Fruit fly (Drosophila melanogaster) whole organism, embryonic: ENCODE results near the gene sloth1.
A peak's percentile ranks its signal among the peaks of the same experiment; 100 is the strongest.

Experiments
- ATbp ChIP-seq: fragments of 200-800 bp; sonication (Bioruptor generic); optimal IDR thresholded peaks from 2 replicates; lab custom pipeline; 2017; ENCODE audit warnings: missing biosample characterization, mild to moderate bottlenecking, missing genetic modification characterization, missing genetic modification reagents
- CG10431 ChIP-seq: fragments of 200-800 bp; sonication (Bioruptor generic); optimal IDR thresholded peaks from 3 replicates; lab custom pipeline; 2018; ENCODE audit warnings: missing biosample characterization, mild to moderate bottlenecking, missing genetic modification characterization
- CG11504 ChIP-seq: fragments of 200-800 bp; sonication (Bioruptor generic); optimal IDR thresholded peaks from 3 replicates; lab custom pipeline; 2019; ENCODE audit warnings: missing biosample characterization, mild to moderate bottlenecking, missing genetic modification characterization, moderate library complexity
- CG11696 ChIP-seq: fragments of 200-800 bp; sonication (Bioruptor generic); IDR thresholded peaks from 2 replicates; pipeline ENCODE4 v1.3.6; 2022; ENCODE audit warnings: missing biosample characterization, missing genetic modification characterization
- CG12236 ChIP-seq: fragments of 200-800 bp; sonication (Bioruptor generic); optimal IDR thresholded peaks from 2 replicates; lab custom pipeline; 2016; ENCODE audit warnings: missing biosample characterization, missing genetic modification characterization
- CG12391 ChIP-seq: fragments of 200-800 bp; sonication (Bioruptor generic); optimal IDR thresholded peaks from 3 replicates; lab custom pipeline; 2018; ENCODE audit warnings: missing biosample characterization, mild to moderate bottlenecking, missing genetic modification characterization, moderate library complexity
- CG12659 ChIP-seq: fragments of 200-800 bp; sonication (Bioruptor generic); optimal IDR thresholded peaks from 3 replicates; lab custom pipeline; 2017; ENCODE audit warnings: mild to moderate bottlenecking, missing biosample characterization, missing genetic modification reagents, missing genetic modification characterization
- CG13624 ChIP-seq: fragments of 200-800 bp; sonication (Bioruptor generic); optimal IDR thresholded peaks from 2 replicates; lab custom pipeline; 2016; ENCODE audit warnings: missing biosample characterization, missing genetic modification characterization
- CG14965 ChIP-seq: fragments of 200-800 bp; sonication (Bioruptor generic); optimal IDR thresholded peaks from 2 replicates; lab custom pipeline; 2016; ENCODE audit warnings: missing biosample characterization, missing genetic modification characterization, borderline replicate concordance
- CG1529 ChIP-seq: fragments of 200-800 bp; sonication (Bioruptor generic); optimal IDR thresholded peaks from 3 replicates; lab custom pipeline; 2018; ENCODE audit warnings: missing biosample characterization, missing genetic modification characterization
- CG15479 ChIP-seq: fragments of 200-800 bp; sonication (Bioruptor generic); optimal IDR thresholded peaks from 3 replicates; lab custom pipeline; 2019; ENCODE audit warnings: missing biosample characterization, mild to moderate bottlenecking, missing genetic modification characterization, moderate library complexity
- CG16863 ChIP-seq: fragments of 200-800 bp; sonication (Bioruptor generic); optimal IDR thresholded peaks from 3 replicates; lab custom pipeline; 2016; ENCODE audit warnings: missing biosample characterization, missing genetic modification characterization
- CG17912 ChIP-seq: fragments of 200-800 bp; sonication (Bioruptor generic); optimal IDR thresholded peaks from 2 replicates; lab custom pipeline; 2018; ENCODE audit warnings: missing biosample characterization, mild to moderate bottlenecking, missing genetic modification characterization
- CG2129 ChIP-seq: fragments of 200-800 bp; sonication (Bioruptor generic); IDR thresholded peaks from 2 replicates; pipeline ENCODE4 v1.3.6; 2022; ENCODE audit warnings: missing biosample characterization, missing genetic modification characterization; ENCODE audit not compliant: partially characterized antibody
- CG2678 ChIP-seq: fragments of 200-800 bp; sonication (Bioruptor generic); optimal IDR thresholded peaks from 3 replicates; lab custom pipeline; 2019; ENCODE audit warnings: missing biosample characterization, mild to moderate bottlenecking, missing genetic modification characterization, moderate library complexity
- CG3407 ChIP-seq: fragments of 200-800 bp; sonication (Bioruptor generic); optimal IDR thresholded peaks from 2 replicates; lab custom pipeline; 2018; ENCODE audit warnings: missing biosample characterization, mild to moderate bottlenecking, missing genetic modification characterization
- CG34376 ChIP-seq: fragments of 200-800 bp; sonication (Bioruptor generic); optimal IDR thresholded peaks from 2 replicates; lab custom pipeline; 2018; ENCODE audit warnings: missing biosample characterization, mild to moderate bottlenecking, missing genetic modification characterization
- CG6272 ChIP-seq: fragments of 200-800 bp; sonication (Bioruptor generic); IDR thresholded peaks from 2 replicates; pipeline ENCODE4 v1.3.6; 2022; ENCODE audit warnings: missing biosample characterization, missing genetic modification characterization
- CG6683 ChIP-seq: fragments of 200-800 bp; sonication (Bioruptor generic); optimal IDR thresholded peaks from 2 replicates; lab custom pipeline; 2017; ENCODE audit warnings: missing biosample characterization, mild to moderate bottlenecking, missing genetic modification characterization, missing genetic modification reagents
- CkIIα-i1 ChIP-seq: fragments of 200-800 bp; sonication (Bioruptor generic); IDR thresholded peaks from 2 replicates; pipeline ENCODE4 v1.3.6; 2022; ENCODE audit warnings: missing biosample characterization, missing genetic modification characterization
- Elba2 ChIP-seq: fragments of 200-800 bp; sonication (Bioruptor generic); optimal IDR thresholded peaks from 3 replicates; lab custom pipeline; 2016; ENCODE audit warnings: missing biosample characterization, missing genetic modification characterization
- Gsc ChIP-seq: fragments of 200-800 bp; sonication (Bioruptor generic); IDR thresholded peaks from 2 replicates; pipeline ENCODE4 v1.3.6; 2022; ENCODE audit warnings: missing biosample characterization, missing genetic modification characterization
- Hmx ChIP-seq: fragments of 200-800 bp; sonication (Bioruptor generic); optimal IDR thresholded peaks from 2 replicates; lab custom pipeline; 2016; ENCODE audit warnings: missing biosample characterization, missing genetic modification characterization
- Hr39 ChIP-seq: fragments of >200 bp; optimal IDR thresholded peaks from 2 replicates; lab custom pipeline; 2017
- Lhr ChIP-seq: fragments of 200-800 bp; sonication (Bioruptor generic); optimal IDR thresholded peaks from 3 replicates; lab custom pipeline; 2017; ENCODE audit warnings: mild to moderate bottlenecking, missing biosample characterization, missing genetic modification reagents, missing genetic modification characterization
- NfI ChIP-seq: fragments of 200-800 bp; sonication (Bioruptor generic); optimal IDR thresholded peaks from 3 replicates; lab custom pipeline; 2018; ENCODE audit warnings: missing biosample characterization, mild to moderate bottlenecking, missing genetic modification characterization, moderate library complexity
- ase ChIP-seq: fragments of 200-800 bp; sonication (Bioruptor generic); IDR thresholded peaks from 3 replicates; pipeline ENCODE4 v1.3.6; 2022; ENCODE audit warnings: missing biosample characterization, missing genetic modification characterization
- btn ChIP-seq: fragments of 200-800 bp; sonication (Bioruptor generic); optimal IDR thresholded peaks from 2 replicates; lab custom pipeline; 2016; ENCODE audit warnings: missing biosample characterization, missing genetic modification characterization
- cad ChIP-seq: fragments of >200 bp; optimal IDR thresholded peaks from 2 replicates; lab custom pipeline; 2017; ENCODE audit warnings: missing biosample characterization, missing genetic modification characterization
- chif ChIP-seq, 2 experiments: fragments of 200-800 bp; sonication (Bioruptor generic); optimal IDR thresholded peaks; 3 replicates each; lab custom pipeline; 2016; ENCODE audit warnings: missing biosample characterization in 2 of 2, missing genetic modification characterization in 2 of 2
- chinmo ChIP-seq: fragments of 200-800 bp; sonication (Bioruptor generic); IDR thresholded peaks from 4 replicates; pipeline ENCODE4 v1.3.6; 2022; ENCODE audit warnings: missing biosample characterization, missing genetic modification characterization; ENCODE audit not compliant: partially characterized antibody
- eve ChIP-seq, 2 experiments: fragments of >200 bp; optimal IDR thresholded peaks; 2 replicates each; lab custom pipeline; 2017; ENCODE audit warnings: missing biosample characterization in 2 of 2, missing genetic modification characterization in 2 of 2
- fu2 ChIP-seq: fragments of 200-800 bp; sonication (Bioruptor generic); optimal IDR thresholded peaks from 2 replicates; lab custom pipeline; 2016; ENCODE audit warnings: missing biosample characterization, missing genetic modification characterization
- gem ChIP-seq: fragments of 200-800 bp; sonication (Bioruptor generic); optimal IDR thresholded peaks from 2 replicates; lab custom pipeline; 2019; ENCODE audit warnings: missing biosample characterization, mild to moderate bottlenecking, missing genetic modification characterization, moderate library complexity
- her ChIP-seq: fragments of 200-800 bp; sonication (Bioruptor generic); optimal IDR thresholded peaks from 2 replicates; lab custom pipeline; 2016; ENCODE audit warnings: missing biosample characterization, missing genetic modification characterization
- kni ChIP-seq: fragments of 200-800 bp; sonication (Bioruptor generic); optimal IDR thresholded peaks from 3 replicates; lab custom pipeline; 2017; ENCODE audit warnings: mild to moderate bottlenecking, missing biosample characterization, missing genetic modification reagents, missing genetic modification characterization
- maf-S ChIP-seq: fragments of 200-800 bp; sonication (Bioruptor generic); optimal IDR thresholded peaks from 2 replicates; lab custom pipeline; 2016; ENCODE audit warnings: missing biosample characterization, missing genetic modification characterization
- run ChIP-seq: fragments of 200-800 bp; sonication (Bioruptor generic); optimal IDR thresholded peaks from 3 replicates; lab custom pipeline; 2018; ENCODE audit warnings: missing biosample characterization, mild to moderate bottlenecking, missing genetic modification characterization
- sr ChIP-seq: fragments of 200-800 bp; sonication (Bioruptor generic); IDR thresholded peaks from 3 replicates; pipeline ENCODE4 v1.3.6; 2022; ENCODE audit warnings: missing biosample characterization, missing genetic modification characterization
- stc ChIP-seq: fragments of 200-800 bp; sonication (Bioruptor generic); IDR thresholded peaks from 2 replicates; pipeline ENCODE4 v1.3.6; 2022; ENCODE audit warnings: missing biosample characterization, missing genetic modification characterization
- tll ChIP-seq, 2 experiments: fragments of 200-800 bp in 1 of 2; fragments of >200 bp in 1 of 2; sonication (Bioruptor generic) in 1 of 2; optimal IDR thresholded peaks; 2 replicates each; lab custom pipeline; 2017 to 2019; ENCODE audit warnings: missing biosample characterization in 2 of 2, missing genetic modification characterization in 2 of 2, mild to moderate bottlenecking in 1 of 2, moderate library complexity in 1 of 2
- ttk ChIP-seq: fragments of 200-800 bp; sonication (Bioruptor generic); IDR thresholded peaks from 2 replicates; pipeline ENCODE4 v2.1.2; 2022; ENCODE audit warnings: missing biosample characterization, missing genetic modification characterization
- tx ChIP-seq: fragments of 200-800 bp; sonication (Bioruptor generic); optimal IDR thresholded peaks from 2 replicates; lab custom pipeline; 2016; ENCODE audit warnings: missing biosample characterization, missing genetic modification characterization
- zen ChIP-seq: fragments of 200-800 bp; sonication (Bioruptor generic); optimal IDR thresholded peaks from 3 replicates; lab custom pipeline; 2018; ENCODE audit warnings: missing biosample characterization, mild to moderate bottlenecking, missing genetic modification characterization, moderate library complexity

The sloth1 gene

dm6 chrX:7049087-7049486 is 37.9 kb downstream of the sloth1 start, which contains the start of gene nullo:
Gene nullo, plus strand, starts transcription at chrX:7049476.
- TF ChIP-seq zen (peak; percentile 11), Elba2 (peak; percentile 48), CG1529 (GFP tag; lab: Kevin White, UChicago) (no peak), CG2678 (tag; lab: Kevin White, UChicago) (no peak), CG34376 (GFP tag; lab: Kevin White, UChicago) (no peak), CG17912 (GFP tag; lab: Kevin White, UChicago) (no peak), CG16863 (GFP tag; lab: Kevin White, UChicago) (no peak), gem (no peak), CG6272 (GFP tag; lab: Robert Waterston, UW) (no peak), CG14965 (GFP tag; lab: Kevin White, UChicago) (no peak), cad (GFP tag; lab: Kevin White, UChicago) (peak; percentile 92), CG2129 (GFP tag; lab: Robert Waterston, UW) (no peak), run (tag; lab: Kevin White, UChicago) (no peak), eve (GFP tag; optimal IDR thresholded peaks at IDR 0.05; lab: Kevin White, UChicago) (no peak), chinmo (GFP tag; lab: Robert Waterston, UW) (no peak), btn (GFP tag; lab: Kevin White, UChicago) (no peak), Lhr (no peak), tx (GFP tag; lab: Kevin White, UChicago) (no peak), CkIIα-i1 (GFP tag; lab: Robert Waterston, UW) (no peak), Gsc (GFP tag; lab: Robert Waterston, UW) (no peak), maf-S (GFP tag; lab: Kevin White, UChicago) (no peak), CG15479 (GFP tag; lab: Kevin White, UChicago) (peak; percentile 35), CG11696 (GFP tag; lab: Robert Waterston, UW) (no peak), chif (GFP tag; optimal IDR thresholded peaks at IDR 0.05; lab: Kevin White, UChicago) (no peak), CG13624 (GFP tag; lab: Kevin White, UChicago) (no peak), ttk (no peak), CG10431 (GFP tag; lab: Kevin White, UChicago) (no peak), Hmx (GFP tag; lab: Kevin White, UChicago) (no peak), CG6683 (GFP tag; lab: Kevin White, UChicago) (no peak), ase (GFP tag; lab: Robert Waterston, UW) (no peak), CG12659 (GFP tag; lab: Kevin White, UChicago) (no peak), CG3407 (GFP tag; lab: Kevin White, UChicago) (no peak), tll (GFP tag; optimal IDR thresholded peaks at IDR 0.05; lab: Kevin White, UChicago) (peak in 1 of 2 experiments; percentile 58), Hr39 (no peak), kni (no peak), CG12391 (tag; lab: Kevin White, UChicago) (no peak), stc (GFP tag; lab: Robert Waterston, UW) (no peak), CG12236 (GFP tag; lab: Kevin White, UChicago) (no peak), ATbp (GFP tag; lab: Kevin White, UChicago) (no peak), NfI (no peak), her (no peak), sr (no peak), fu2 (GFP tag; lab: Kevin White, UChicago) (no peak), CG11504 (tag; lab: Kevin White, UChicago) (no peak)
